Worm (Caenorhabditis elegans) whole organism, early embryonic: ENCODE results near the gene F31E8.5.
A peak's percentile ranks its signal among the peaks of the same experiment; 100 is the strongest.

ENCODE experiments used
- B0310.2 ChIP-seq: sonication (generic microtip); optimal IDR thresholded peaks from 2 replicates; lab custom pipeline; 2016; ENCODE audit warnings: mild to moderate bottlenecking, missing genetic modification characterization, missing compliant biosample characterization
- aly-1 ChIP-seq: sonication (generic microtip); optimal IDR thresholded peaks from 2 replicates; lab custom pipeline; 2016; ENCODE audit warnings: missing genetic modification characterization, missing compliant biosample characterization
- ama-1 ChIP-seq: fragments of 150-350 bp; optimal IDR thresholded peaks from 2 replicates; lab custom pipeline; 2014
- ceh-13 ChIP-seq: fragments of 200-800 bp; sonication (Bioruptor generic); optimal IDR thresholded peaks from 2 replicates; lab custom pipeline; 2018; ENCODE audit warnings: mild to moderate bottlenecking, missing genetic modification characterization, missing compliant biosample characterization
- ets-7 ChIP-seq: sonication (generic microtip); optimal IDR thresholded peaks from 2 replicates; lab custom pipeline; 2016; ENCODE audit warnings: missing genotype, missing genetic modification characterization, missing compliant biosample characterization
- flt-1 ChIP-seq: fragments of 200-800 bp; sonication (Bioruptor generic); IDR thresholded peaks from 2 replicates; pipeline ENCODE4 v1.3.6; 2022; ENCODE audit warnings: missing genetic modification characterization, missing compliant biosample characterization
- hmg-4 ChIP-seq: fragments of 200-800 bp; sonication (Bioruptor generic); optimal IDR thresholded peaks from 2 replicates; lab custom pipeline; 2018; ENCODE audit warnings: mild to moderate bottlenecking, missing genetic modification characterization, missing compliant biosample characterization
- hnd-1 ChIP-seq: sonication (generic microtip); optimal IDR thresholded peaks from 2 replicates; lab custom pipeline; 2016; ENCODE audit warnings: missing genetic modification characterization, missing compliant biosample characterization
- scrt-1 ChIP-seq: fragments of 200-800 bp; sonication (Bioruptor generic); IDR thresholded peaks from 2 replicates; pipeline ENCODE4 v1.3.6; 2022; ENCODE audit warnings: missing genetic modification characterization, missing compliant biosample characterization
- sea-1 ChIP-seq: fragments of 200-800 bp; sonication (Bioruptor generic); conservative IDR thresholded peaks from 2 replicates; pipeline ENCODE4 v1.3.6; 2022; ENCODE audit warnings: missing genetic modification characterization, missing compliant biosample characterization
- tbx-11 ChIP-seq: fragments of 200-800 bp; sonication (Bioruptor generic); IDR thresholded peaks from 2 replicates; pipeline ENCODE4 v1.3.6; 2022; ENCODE audit warnings: missing genetic modification characterization, missing compliant biosample characterization

- TF ChIP-seq hmg-4 (GFP tag; lab: Kevin White, UChicago), result no peak
- TF ChIP-seq flt-1 (GFP tag; lab: Robert Waterston, UW), result no peak
- TF ChIP-seq ama-1, result peak; percentile 30
- TF ChIP-seq tbx-11 (GFP tag; lab: Robert Waterston, UW), result no peak
- TF ChIP-seq sea-1 (GFP tag; lab: Robert Waterston, UW), result no peak
- no peak for TF ChIP-seq scrt-1 (GFP tag; lab: Robert Waterston, UW)
- no peak for TF ChIP-seq hnd-1 (tag; lab: Kevin White, UChicago)
- no peak for TF ChIP-seq ceh-13 (GFP tag; lab: Kevin White, UChicago)
- no peak for TF ChIP-seq B0310.2 (tag; lab: Kevin White, UChicago)
- TF ChIP-seq ets-7 (tag; lab: Kevin White, UChicago), result no peak
- no peak for TF ChIP-seq aly-1 (tag; lab: Kevin White, UChicago)
These were observed 36.1 kb upstream of the F31E8.5 start for ce11 chrII:6843211-6843610.
